Worm (Caenorhabditis elegans) whole organism, L1 larva: Measurements from ENCODE around the gene F44E2.4.

Experiments used
- F16B12.6 ChIP-seq: fragments of 150-350 bp; optimal IDR thresholded peaks from 2 replicates; lab custom pipeline; 2014; ENCODE audit warnings: missing biosample characterization, missing genetic modification characterization
- alr-1 ChIP-seq: fragments of 200-800 bp; sonication (Bioruptor generic); optimal IDR thresholded peaks from 2 replicates; lab custom pipeline; 2018; ENCODE audit warnings: borderline replicate concordance, mild to moderate bottlenecking, missing genetic modification characterization, missing compliant biosample characterization
- ama-1 ChIP-seq: fragments of 150-350 bp; optimal IDR thresholded peaks from 2 replicates; lab custom pipeline; 2014
- ceh-8 ChIP-seq: fragments of 200-800 bp; sonication (Bioruptor generic); optimal IDR thresholded peaks from 2 replicates; lab custom pipeline; 2018; ENCODE audit warnings: mild to moderate bottlenecking, missing genetic modification characterization, moderate library complexity, missing compliant biosample characterization
- ceh-82 ChIP-seq, 3 experiments: fragments of 150-350 bp in 1 of 3; sonication (generic microtip) in 2 of 3; optimal IDR thresholded peaks; 2 replicates each; lab custom pipeline; 2014 to 2017; ENCODE audit warnings: missing biosample characterization in 3 of 3, missing genetic modification characterization in 3 of 3
- ceh-88 ChIP-seq: fragments of 200-800 bp; sonication (Bioruptor generic); IDR thresholded peaks from 2 replicates; pipeline ENCODE4 v1.3.6; 2022; ENCODE audit warnings: missing genetic modification characterization, missing compliant biosample characterization
- ceh-90 ChIP-seq: sonication (generic microtip); optimal IDR thresholded peaks from 2 replicates; lab custom pipeline; 2016; ENCODE audit warnings: missing genetic modification characterization, missing compliant biosample characterization
- dpl-1 ChIP-seq, 3 experiments: fragments of 150-350 bp in 2 of 3; sonication (generic microtip) in 1 of 3; optimal IDR thresholded peaks; 2 replicates each; lab custom pipeline; 2014 to 2017; ENCODE audit warnings: missing biosample characterization in 3 of 3, missing genetic modification characterization in 3 of 3, missing genetic modification reagents in 3 of 3
- dsc-1 ChIP-seq: sonication (generic microtip); optimal IDR thresholded peaks from 2 replicates; lab custom pipeline; 2016; ENCODE audit warnings: mild to moderate bottlenecking, missing genetic modification characterization, missing compliant biosample characterization
- efl-1 ChIP-seq, 4 experiments: fragments of 150-350 bp; optimal IDR thresholded peaks in 3 of 4; peaks in 1 of 4; 1 replicate in 1 of 4; 2 replicates in 3 of 4; lab custom pipeline; 2014; ENCODE audit warnings: missing biosample characterization in 2 of 4, missing genetic modification characterization in 2 of 4, missing genetic modification reagents in 2 of 4
- egl-13 ChIP-seq: sonication (generic microtip); optimal IDR thresholded peaks from 2 replicates; lab custom pipeline; 2016; ENCODE audit warnings: missing genotype, missing genetic modification reagents, missing genetic modification characterization, missing compliant biosample characterization
- elt-2 ChIP-seq: sonication (generic microtip); optimal IDR thresholded peaks from 2 replicates; lab custom pipeline; 2016; ENCODE audit warnings: missing genetic modification characterization, mild to moderate bottlenecking, inconsistent platforms, missing compliant biosample characterization, missing genetic modification reagents
- fkh-10 ChIP-seq: sonication (generic microtip); optimal IDR thresholded peaks from 2 replicates; lab custom pipeline; 2017; ENCODE audit warnings: missing biosample characterization, missing genetic modification reagents, missing genetic modification characterization
- fkh-4 ChIP-seq: sonication (generic microtip); optimal IDR thresholded peaks from 2 replicates; lab custom pipeline; 2016; ENCODE audit warnings: missing compliant biosample characterization, missing genetic modification characterization, borderline replicate concordance
- fos-1 ChIP-seq: fragments of 150-350 bp; optimal IDR thresholded peaks from 2 replicates; lab custom pipeline; 2014; ENCODE audit warnings: missing biosample characterization, missing genetic modification characterization
- grh-1 ChIP-seq: fragments of 200-800 bp; sonication (Bioruptor generic); IDR thresholded peaks from 2 replicates; pipeline ENCODE4 v1.3.6; 2022; ENCODE audit warnings: missing genetic modification reagents, missing genetic modification characterization, missing compliant biosample characterization
- hlh-17 ChIP-seq: fragments of 200-800 bp; sonication (Bioruptor generic); optimal IDR thresholded peaks from 2 replicates; lab custom pipeline; 2018; ENCODE audit warnings: missing genetic modification characterization, mild to moderate bottlenecking, missing compliant biosample characterization, moderate library complexity, borderline replicate concordance
- hlh-4 ChIP-seq: sonication (generic microtip); optimal IDR thresholded peaks from 2 replicates; lab custom pipeline; 2016; ENCODE audit warnings: mild to moderate bottlenecking, missing genetic modification characterization, missing compliant biosample characterization
- irx-1 ChIP-seq: sonication (generic microtip); optimal IDR thresholded peaks from 2 replicates; lab custom pipeline; 2016; ENCODE audit warnings: missing genetic modification characterization, missing compliant biosample characterization
- lin-13 ChIP-seq: fragments of 150-350 bp; optimal IDR thresholded peaks from 2 replicates; lab custom pipeline; 2014; ENCODE audit warnings: missing biosample characterization, missing genetic modification reagents, missing genetic modification characterization
- lin-14 ChIP-seq: fragments of 200-800 bp; sonication (Bioruptor generic); optimal IDR thresholded peaks from 2 replicates; lab custom pipeline; 2018; ENCODE audit warnings: mild to moderate bottlenecking, missing genetic modification characterization, moderate library complexity, missing compliant biosample characterization
- lin-35 ChIP-seq, 2 experiments: fragments of 150-350 bp; optimal IDR thresholded peaks; 2 replicates each; lab custom pipeline; 2014; ENCODE audit warnings: missing biosample characterization in 2 of 2, missing genetic modification characterization in 2 of 2, missing genetic modification reagents in 2 of 2
- lir-3 ChIP-seq: sonication (generic microtip); optimal IDR thresholded peaks from 2 replicates; lab custom pipeline; 2016; ENCODE audit warnings: mild to moderate bottlenecking, missing genetic modification characterization, moderate library complexity, missing compliant biosample characterization; ENCODE audit not compliant: poor library complexity
- lsy-2 ChIP-seq, 2 experiments: fragments of 150-350 bp; optimal IDR thresholded peaks; 2 replicates each; lab custom pipeline; 2014; ENCODE audit warnings: missing biosample characterization in 2 of 2, missing genetic modification characterization in 2 of 2
- mdl-1 ChIP-seq, 2 experiments: fragments of 150-350 bp; optimal IDR thresholded peaks; 2 replicates each; lab custom pipeline; 2014 to 2017; ENCODE audit warnings: missing biosample characterization in 2 of 2, missing genetic modification characterization in 2 of 2, inconsistent platforms in 1 of 2
- mef-2 ChIP-seq: fragments of 150-350 bp; optimal IDR thresholded peaks from 2 replicates; lab custom pipeline; 2014; ENCODE audit warnings: missing biosample characterization, missing genetic modification characterization
- nhr-12 ChIP-seq: sonication (generic microtip); optimal IDR thresholded peaks from 2 replicates; lab custom pipeline; 2017; ENCODE audit warnings: missing biosample characterization, missing genetic modification characterization
- nhr-19 ChIP-seq: fragments of 200-800 bp; sonication (Bioruptor generic); conservative IDR thresholded peaks from 2 replicates; pipeline ENCODE4 v1.3.6; 2022; ENCODE audit warnings: missing genetic modification characterization, missing compliant biosample characterization
- nhr-20 ChIP-seq: sonication (generic microtip); optimal IDR thresholded peaks from 2 replicates; lab custom pipeline; 2016; ENCODE audit warnings: mild to moderate bottlenecking, missing genetic modification characterization, missing compliant biosample characterization
- nhr-237 ChIP-seq: fragments of 150-350 bp; optimal IDR thresholded peaks from 2 replicates; lab custom pipeline; 2014; ENCODE audit warnings: missing biosample characterization, missing genetic modification characterization
- nhr-71 ChIP-seq: sonication (generic microtip); optimal IDR thresholded peaks from 2 replicates; lab custom pipeline; 2016; ENCODE audit warnings: mild to moderate bottlenecking, missing genetic modification characterization, moderate library complexity, missing compliant biosample characterization
- nhr-76 ChIP-seq: sonication (generic microtip); optimal IDR thresholded peaks from 2 replicates; lab custom pipeline; 2017; ENCODE audit warnings: missing biosample characterization, missing genetic modification characterization
- nhr-84 ChIP-seq: sonication (generic microtip); optimal IDR thresholded peaks from 2 replicates; lab custom pipeline; 2017; ENCODE audit warnings: missing biosample characterization, missing genetic modification characterization
- nhr-85 ChIP-seq: sonication (generic microtip); peaks from one replicate; lab custom pipeline; 2016; ENCODE audit warnings: missing genetic modification characterization, inconsistent platforms, missing compliant biosample characterization
- pag-3 ChIP-seq: sonication (generic microtip); optimal IDR thresholded peaks from 2 replicates; lab custom pipeline; 2017; ENCODE audit warnings: missing genetic modification characterization, mild to moderate bottlenecking, missing compliant biosample characterization, antibody characterized with exemption, borderline replicate concordance; ENCODE audit not compliant: insufficient read depth
- rnt-1 ChIP-seq: sonication (generic microtip); optimal IDR thresholded peaks from 2 replicates; lab custom pipeline; 2016; ENCODE audit warnings: mild to moderate bottlenecking, missing genetic modification characterization, moderate library complexity, missing compliant biosample characterization
- skn-1 ChIP-seq: fragments of 150-350 bp; optimal IDR thresholded peaks from 2 replicates; lab custom pipeline; 2014; ENCODE audit warnings: missing biosample characterization, missing genetic modification characterization
- snu-23 ChIP-seq: sonication (generic microtip); optimal IDR thresholded peaks from 2 replicates; lab custom pipeline; 2016; ENCODE audit warnings: missing genetic modification characterization, missing compliant biosample characterization
- sox-4 ChIP-seq: sonication (generic microtip); optimal IDR thresholded peaks from 2 replicates; lab custom pipeline; 2016; ENCODE audit warnings: missing genetic modification characterization, missing compliant biosample characterization
- sup-37 ChIP-seq: fragments of 200-800 bp; sonication (Bioruptor generic); optimal IDR thresholded peaks from 2 replicates; lab custom pipeline; 2018; ENCODE audit warnings: mild to moderate bottlenecking, missing genetic modification characterization, missing compliant biosample characterization
- swsn-7 ChIP-seq: sonication (generic microtip); optimal IDR thresholded peaks from 2 replicates; lab custom pipeline; 2016; ENCODE audit warnings: missing genetic modification characterization, missing compliant biosample characterization
- tbx-2 ChIP-seq: sonication (generic microtip); optimal IDR thresholded peaks from 2 replicates; lab custom pipeline; 2016; ENCODE audit warnings: missing genetic modification characterization, missing compliant biosample characterization
- tlp-1 ChIP-seq: fragments of 150-350 bp; optimal IDR thresholded peaks from 2 replicates; lab custom pipeline; 2014; ENCODE audit warnings: missing biosample characterization, missing genetic modification characterization
- unc-86 ChIP-seq: sonication (generic microtip); optimal IDR thresholded peaks from 2 replicates; lab custom pipeline; 2016; ENCODE audit warnings: missing genetic modification characterization, missing compliant biosample characterization
- unc-98 ChIP-seq: fragments of 200-800 bp; sonication (Bioruptor generic); IDR thresholded peaks from 2 replicates; pipeline ENCODE4 v1.3.6; 2022; ENCODE audit warnings: missing genetic modification characterization, missing compliant biosample characterization
- vab-15 ChIP-seq: sonication (generic microtip); optimal IDR thresholded peaks from 2 replicates; lab custom pipeline; 2017; ENCODE audit warnings: missing genotype, mild to moderate bottlenecking, missing genetic modification characterization, missing compliant biosample characterization
- xbp-1 ChIP-seq: sonication (generic microtip); optimal IDR thresholded peaks from 2 replicates; lab custom pipeline; 2016; ENCODE audit warnings: missing genetic modification characterization, missing compliant biosample characterization
- ztf-4 ChIP-seq: fragments of 150-350 bp; optimal IDR thresholded peaks from 2 replicates; lab custom pipeline; 2014; ENCODE audit warnings: missing biosample characterization, missing genetic modification characterization

The F44E2.4 gene

DNA sequence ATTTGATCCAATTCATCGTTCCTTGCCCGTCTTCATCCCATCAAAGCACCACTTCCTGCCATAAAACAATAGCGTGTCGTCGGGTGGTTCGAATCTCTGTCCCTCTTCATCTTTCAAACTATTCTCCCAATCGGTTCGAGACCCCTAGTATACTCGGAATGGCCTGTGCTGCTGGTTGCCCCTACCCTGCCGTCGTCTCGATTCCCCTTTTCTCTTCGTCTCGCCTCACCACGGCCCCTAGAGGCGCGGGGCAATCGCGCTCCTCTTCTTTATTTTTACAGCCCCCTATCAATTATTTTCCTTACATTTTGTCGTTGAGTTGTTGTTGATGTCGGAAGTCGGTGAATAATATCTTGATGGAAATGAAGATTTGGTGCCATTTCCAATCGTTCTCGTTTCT lies 49.5 kb downstream of the F44E2.4 start:
- TF ChIP-seq efl-1 (optimal IDR thresholded peaks at IDR 0.05; lab: Kevin White, UChicago) (no peak), efl-1 (GFP tag; optimal IDR thresholded peaks at IDR 0.05 in 1 of 2; lab: Kevin White, UChicago) (peak in 1 of 2 experiments; percentile 67), lin-14 (peak; percentile 45), nhr-20 (tag; lab: Kevin White, UChicago) (no peak), dsc-1 (tag; lab: Kevin White, UChicago) (peak; percentile 7), rnt-1 (peak; percentile 21), tbx-2 (tag; lab: Kevin White, UChicago) (no peak), xbp-1 (tag; lab: Kevin White, UChicago) (no peak), unc-98 (GFP tag; lab: Robert Waterston, UW) (no peak)
- TF ChIP-seq, all 84 proteins: peak for 4

DNA sequence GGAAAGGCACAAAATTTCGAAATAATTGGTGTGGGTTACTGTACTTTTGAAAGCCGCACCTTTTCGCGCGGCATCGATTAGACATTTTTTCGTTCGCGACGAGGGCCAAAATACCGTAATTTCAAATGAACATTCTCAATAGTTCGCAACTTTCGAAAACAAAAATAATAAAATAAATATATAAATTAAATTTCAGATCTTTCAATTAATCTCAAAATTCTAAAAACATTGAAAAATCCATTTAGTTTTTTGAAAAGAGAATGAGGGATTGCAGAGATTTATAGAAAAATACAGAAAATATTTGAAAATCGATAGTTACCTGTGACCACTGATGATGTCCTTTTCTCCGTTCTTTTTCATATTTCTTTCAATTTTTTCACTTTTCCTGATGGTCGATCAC lies 52.1 kb downstream of the F44E2.4 start, which contains the start of gene K02D10.8:
TSS of gene K02D10.8 (plus strand) at position 301 of the 400 bp plus-strand sequence.
- TF ChIP-seq alr-1 (no peak), hlh-17 (no peak), tlp-1 (tag; lab: Kevin White, UChicago) (no peak), lir-3 (tag; lab: Kevin White, UChicago) (no peak), grh-1 (no peak), ztf-4 (no peak), fkh-4 (tag; lab: Kevin White, UChicago) (no peak), nhr-84 (no peak), sox-4 (no peak), egl-13 (no peak), ama-1 (no peak), lsy-2 (tag; optimal IDR thresholded peaks at IDR 0.05; lab: Kevin White, UChicago) (no peak), rnt-1 (no peak), ceh-88 (no peak)

DNA sequence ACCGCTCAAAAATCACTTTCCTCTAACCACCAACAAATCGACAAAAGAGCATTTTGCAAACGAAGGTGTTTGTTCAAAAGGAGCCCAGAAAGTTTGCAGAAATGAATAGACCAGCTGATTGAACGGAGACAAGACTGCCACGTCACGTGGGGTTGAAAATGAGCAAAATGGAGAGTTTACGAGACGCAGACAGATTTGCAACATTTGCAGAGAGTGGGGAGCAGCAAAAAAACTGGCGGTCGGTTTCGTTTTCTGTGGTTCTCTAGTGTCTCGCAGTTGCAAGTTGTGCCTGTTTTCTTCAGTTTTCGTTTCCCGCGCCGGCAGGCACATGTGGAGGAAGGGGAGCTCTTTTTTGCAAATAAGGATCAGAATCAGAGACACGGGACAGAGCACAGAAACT lies 52.8 kb downstream of the F44E2.4 start:
- peak; percentile 7 for TF ChIP-seq fkh-10 (GFP tag; lab: Kevin White, UChicago)
- TF ChIP-seq alr-1: no peak
- TF ChIP-seq nhr-76 (tag; lab: Kevin White, UChicago): no peak
- no peak for TF ChIP-seq tlp-1 (tag; lab: Kevin White, UChicago)
- no peak for TF ChIP-seq nhr-85
- TF ChIP-seq skn-1 (tag; lab: Kevin White, UChicago): peak; percentile 44
- peak; percentile 42 for TF ChIP-seq lin-13 (GFP tag; lab: Kevin White, UChicago)
- no peak for TF ChIP-seq ceh-8 (GFP tag; lab: Kevin White, UChicago)
- no peak for TF ChIP-seq nhr-12 (tag; lab: Kevin White, UChicago)
- peak; percentile 23 to 39 (median 32) for TF ChIP-seq dpl-1 (GFP tag; optimal IDR thresholded peaks at IDR 0.05; lab: Kevin White, UChicago)
- TF ChIP-seq sox-4: peak; percentile 33
- TF ChIP-seq lin-14: peak; percentile 91
- TF ChIP-seq nhr-237 (tag; lab: Kevin White, UChicago): no peak
- no peak for TF ChIP-seq mef-2
- peak; percentile 85 for TF ChIP-seq nhr-71 (tag; lab: Kevin White, UChicago)
- TF ChIP-seq ceh-82 (tag; optimal IDR thresholded peaks at IDR 0.05; lab: Kevin White, UChicago): peak in 2 of 3 experiments; percentile 16 to 54
- no peak for TF ChIP-seq unc-86 (tag; lab: Kevin White, UChicago)
- peak; percentile 69 for TF ChIP-seq nhr-20 (tag; lab: Kevin White, UChicago)
- no peak for TF ChIP-seq ceh-90 (tag; lab: Kevin White, UChicago)
- TF ChIP-seq nhr-19 (GFP tag; lab: Robert Waterston, UW): peak; percentile 58; the same call in 1 of the 2 replicates
- peak; percentile 36 for TF ChIP-seq elt-2 (tag; lab: Kevin White, UChicago)
- TF ChIP-seq irx-1 (tag; lab: Kevin White, UChicago): peak; percentile 54
- no peak for TF ChIP-seq pag-3
- peak; percentile 39 for TF ChIP-seq egl-13
- no peak for TF ChIP-seq F16B12.6 (tag; lab: Kevin White, UChicago)
- peak; percentile 41 for TF ChIP-seq swsn-7 (tag; lab: Kevin White, UChicago)
- no peak for TF ChIP-seq fkh-4 (tag; lab: Kevin White, UChicago)
- no peak for TF ChIP-seq fos-1 (tag; lab: Kevin White, UChicago)
- peak; percentile 57 for TF ChIP-seq snu-23 (GFP tag; lab: Kevin White, UChicago)
- TF ChIP-seq vab-15 (tag; lab: Kevin White, UChicago): no peak
- peak; percentile 51 for TF ChIP-seq dsc-1 (tag; lab: Kevin White, UChicago)
- TF ChIP-seq hlh-4 (tag; lab: Kevin White, UChicago): no peak
- TF ChIP-seq ztf-4: no peak
- TF ChIP-seq sup-37 (GFP tag; lab: Kevin White, UChicago): peak; percentile 26
- peak; percentile 70 for TF ChIP-seq tbx-2 (tag; lab: Kevin White, UChicago)
- no peak for TF ChIP-seq ama-1
- TF ChIP-seq lin-35 (GFP tag; optimal IDR thresholded peaks at IDR 0.05; lab: Kevin White, UChicago): peak; percentile 48 to 62
- TF ChIP-seq mdl-1 (tag; optimal IDR thresholded peaks at IDR 0.05; lab: Kevin White, UChicago): peak in 1 of 2 experiments; percentile 96
